Worm (Caenorhabditis elegans) whole organism, late embryonic: Measurements from ENCODE around the gene F54F2.14.

Source experiments
- C38D4.7 ChIP-seq: fragments of 200-800 bp; sonication (Bioruptor generic); optimal IDR thresholded peaks from 2 replicates; lab custom pipeline; 2018; ENCODE audit warnings: mild to moderate bottlenecking, missing genetic modification characterization, moderate library complexity, missing compliant biosample characterization
- K09A11.1 ChIP-seq: sonication (generic microtip); optimal IDR thresholded peaks from 2 replicates; lab custom pipeline; 2017; ENCODE audit warnings: antibody characterized with exemption, mild to moderate bottlenecking, missing genetic modification characterization, missing compliant biosample characterization; ENCODE audit not compliant: insufficient read depth
- T23F11.4 ChIP-seq: fragments of 200-800 bp; sonication (Bioruptor generic); optimal IDR thresholded peaks from 2 replicates; lab custom pipeline; 2018; ENCODE audit warnings: mild to moderate bottlenecking, missing genetic modification characterization, missing compliant biosample characterization
- Y22D7AL.16 ChIP-seq: sonication (generic microtip); optimal IDR thresholded peaks from 2 replicates; lab custom pipeline; 2016; ENCODE audit warnings: missing genetic modification characterization, missing compliant biosample characterization
- ceh-18 ChIP-seq: sonication (generic microtip); optimal IDR thresholded peaks from 2 replicates; lab custom pipeline; 2016; ENCODE audit warnings: missing genetic modification characterization, missing compliant biosample characterization
- ceh-2 ChIP-seq: sonication (generic microtip); optimal IDR thresholded peaks from 2 replicates; lab custom pipeline; 2016; ENCODE audit warnings: missing genotype, missing genetic modification characterization, missing compliant biosample characterization
- ceh-30 ChIP-seq: fragments of 150-350 bp; optimal IDR thresholded peaks from 2 replicates; lab custom pipeline; 2014; ENCODE audit warnings: missing biosample characterization, missing genetic modification characterization
- ceh-34 ChIP-seq: sonication (generic microtip); optimal IDR thresholded peaks from 2 replicates; lab custom pipeline; 2016; ENCODE audit warnings: mild to moderate bottlenecking, missing genetic modification characterization, missing compliant biosample characterization
- ceh-45 ChIP-seq: fragments of 200-800 bp; sonication (Bioruptor generic); IDR thresholded peaks from 2 replicates; pipeline ENCODE4 v1.3.6; 2022; ENCODE audit warnings: missing genetic modification reagents, missing genetic modification characterization, missing compliant biosample characterization
- ceh-48 ChIP-seq: sonication (generic microtip); optimal IDR thresholded peaks from 2 replicates; lab custom pipeline; 2016; ENCODE audit warnings: missing genetic modification characterization, inconsistent platforms, missing compliant biosample characterization
- ceh-6 ChIP-seq: fragments of 200-800 bp; sonication (Bioruptor generic); optimal IDR thresholded peaks from 2 replicates; lab custom pipeline; 2018; ENCODE audit warnings: mild to moderate bottlenecking, missing genetic modification characterization, missing compliant biosample characterization
- ceh-9 ChIP-seq: sonication (generic microtip); optimal IDR thresholded peaks from 2 replicates; lab custom pipeline; 2016; ENCODE audit warnings: mild to moderate bottlenecking, missing genetic modification characterization, inconsistent platforms, missing compliant biosample characterization
- dmd-4 ChIP-seq: sonication (generic microtip); optimal IDR thresholded peaks from 2 replicates; lab custom pipeline; 2016; ENCODE audit warnings: borderline replicate concordance, missing genetic modification characterization, missing compliant biosample characterization
- dve-1 ChIP-seq: sonication (generic microtip); optimal IDR thresholded peaks from 2 replicates; lab custom pipeline; 2017; ENCODE audit warnings: antibody characterized with exemption, mild to moderate bottlenecking, missing genetic modification characterization, missing compliant biosample characterization
- elt-2 ChIP-seq: sonication (generic microtip); optimal IDR thresholded peaks from 2 replicates; lab custom pipeline; 2016; ENCODE audit warnings: missing genetic modification reagents, missing genetic modification characterization, missing compliant biosample characterization
- ets-4 ChIP-seq: sonication (generic microtip); optimal IDR thresholded peaks from 2 replicates; lab custom pipeline; 2016; ENCODE audit warnings: missing genetic modification characterization, missing compliant biosample characterization
- eyg-1 ChIP-seq: sonication (generic microtip); optimal IDR thresholded peaks from 2 replicates; lab custom pipeline; 2016; ENCODE audit warnings: missing genotype, missing genetic modification characterization, missing compliant biosample characterization
- fkh-10 ChIP-seq: fragments of 150-350 bp; optimal IDR thresholded peaks from 2 replicates; lab custom pipeline; 2014; ENCODE audit warnings: missing biosample characterization, missing genetic modification reagents, missing genetic modification characterization
- fkh-6 ChIP-seq: sonication (generic microtip); optimal IDR thresholded peaks from 2 replicates; lab custom pipeline; 2016; ENCODE audit warnings: missing genetic modification characterization, missing compliant biosample characterization
- gmeb-2 ChIP-seq: sonication (generic microtip); optimal IDR thresholded peaks from 2 replicates; lab custom pipeline; 2016; ENCODE audit warnings: missing genetic modification characterization, inconsistent platforms, missing compliant biosample characterization
- hlh-15 ChIP-seq: sonication (generic microtip); optimal IDR thresholded peaks from 2 replicates; lab custom pipeline; 2016; ENCODE audit warnings: missing genetic modification characterization, missing compliant biosample characterization
- hlh-30 ChIP-seq: sonication (generic microtip); optimal IDR thresholded peaks from 2 replicates; lab custom pipeline; 2017; ENCODE audit warnings: antibody characterized with exemption, missing genetic modification characterization, missing compliant biosample characterization; ENCODE audit not compliant: insufficient read depth
- hlh-6 ChIP-seq: sonication (generic microtip); optimal IDR thresholded peaks from 2 replicates; lab custom pipeline; 2016; ENCODE audit warnings: missing genotype, missing genetic modification characterization, missing compliant biosample characterization
- lin-11 ChIP-seq: fragments of 200-800 bp; sonication (Bioruptor generic); optimal IDR thresholded peaks from 2 replicates; lab custom pipeline; 2018; ENCODE audit warnings: mild to moderate bottlenecking, missing genetic modification characterization, missing compliant biosample characterization
- madf-2 ChIP-seq: sonication (generic microtip); optimal IDR thresholded peaks from 2 replicates; lab custom pipeline; 2017; ENCODE audit warnings: missing genetic modification characterization, missing compliant biosample characterization
- mec-3 ChIP-seq: sonication (generic microtip); optimal IDR thresholded peaks from 2 replicates; lab custom pipeline; 2016; ENCODE audit warnings: borderline replicate concordance, missing genetic modification characterization, missing compliant biosample characterization
- nfya-1 ChIP-seq: sonication (generic microtip); optimal IDR thresholded peaks from 2 replicates; lab custom pipeline; 2017; ENCODE audit warnings: missing genetic modification characterization, mild to moderate bottlenecking, missing compliant biosample characterization, antibody characterized with exemption, moderate library complexity
- nhr-232 ChIP-seq: sonication (generic microtip); optimal IDR thresholded peaks from 2 replicates; lab custom pipeline; 2016; ENCODE audit warnings: missing genetic modification characterization, missing compliant biosample characterization
- npax-4 ChIP-seq: sonication (generic microtip); optimal IDR thresholded peaks from 2 replicates; lab custom pipeline; 2016; ENCODE audit warnings: missing genetic modification characterization, missing compliant biosample characterization
- odd-2 ChIP-seq: sonication (generic microtip); optimal IDR thresholded peaks from 2 replicates; lab custom pipeline; 2017; ENCODE audit warnings: antibody characterized with exemption, mild to moderate bottlenecking, missing genetic modification characterization, missing compliant biosample characterization
- pag-3 ChIP-seq: sonication (generic microtip); optimal IDR thresholded peaks from 2 replicates; lab custom pipeline; 2016; ENCODE audit warnings: missing compliant biosample characterization, missing genetic modification characterization, borderline replicate concordance
- pqm-1 ChIP-seq: sonication (generic microtip); optimal IDR thresholded peaks from 2 replicates; lab custom pipeline; 2016; ENCODE audit warnings: missing genetic modification characterization, missing compliant biosample characterization
- pros-1 ChIP-seq: fragments of 150-350 bp; optimal IDR thresholded peaks from 2 replicates; lab custom pipeline; 2014; ENCODE audit warnings: missing biosample characterization, missing genetic modification reagents, missing genetic modification characterization
- ref-2 ChIP-seq: sonication (generic microtip); optimal IDR thresholded peaks from 2 replicates; lab custom pipeline; 2016; ENCODE audit warnings: missing genetic modification characterization, missing compliant biosample characterization
- rnt-1 ChIP-seq: sonication (generic microtip); optimal IDR thresholded peaks from 2 replicates; lab custom pipeline; 2016; ENCODE audit warnings: missing genetic modification characterization, missing compliant biosample characterization
- sox-4 ChIP-seq: sonication (generic microtip); optimal IDR thresholded peaks from 2 replicates; lab custom pipeline; 2017; ENCODE audit warnings: mild to moderate bottlenecking, missing genetic modification characterization, inconsistent platforms, missing compliant biosample characterization
- syd-9 ChIP-seq: sonication (generic microtip); optimal IDR thresholded peaks from 2 replicates; lab custom pipeline; 2016; ENCODE audit warnings: mild to moderate bottlenecking, missing genetic modification characterization, moderate library complexity, missing compliant biosample characterization
- tbx-2 ChIP-seq: sonication (generic microtip); optimal IDR thresholded peaks from 2 replicates; lab custom pipeline; 2016; ENCODE audit warnings: missing genetic modification characterization, missing compliant biosample characterization
- ttx-3 ChIP-seq: sonication (generic microtip); optimal IDR thresholded peaks from 2 replicates; lab custom pipeline; 2016; ENCODE audit warnings: missing genetic modification reagents, missing genetic modification characterization, missing compliant biosample characterization
- unc-3 ChIP-seq, 2 experiments: fragments of 200-800 bp in 1 of 2; sonication (Bioruptor generic) in 1 of 2; sonication (generic microtip) in 1 of 2; conservative IDR thresholded peaks in 1 of 2; optimal IDR thresholded peaks in 1 of 2; 2 replicates each; pipeline versions ENCODE4 v1.3.6 to Lab custom; 2016 to 2022; ENCODE audit warnings: missing compliant biosample characterization in 2 of 2, missing genetic modification characterization in 2 of 2, missing genetic modification reagents in 1 of 2
- unc-55 ChIP-seq: sonication (generic microtip); optimal IDR thresholded peaks from 2 replicates; lab custom pipeline; 2017; ENCODE audit warnings: missing biosample characterization, missing genetic modification reagents, missing genetic modification characterization
- zip-5 ChIP-seq: sonication (generic microtip); optimal IDR thresholded peaks from 2 replicates; lab custom pipeline; 2016; ENCODE audit warnings: missing genetic modification characterization, missing compliant biosample characterization
- ztf-16 ChIP-seq: sonication (generic microtip); optimal IDR thresholded peaks from 2 replicates; lab custom pipeline; 2017; ENCODE audit warnings: missing genetic modification characterization, missing compliant biosample characterization

Gene F54F2.14

ce11 chrIII:8767889-8768361 is 23.4 kb upstream of the F54F2.14 start, which contains the start of gene mtss-1 (continued):
- TF ChIP-seq fkh-10 (GFP tag; lab: Kevin White, UChicago) (peak; percentile 2), madf-2 (peak; percentile 64), syd-9 (peak; percentile 70), dmd-4 (tag; lab: Kevin White, UChicago) (no peak), K09A11.1 (tag; lab: Kevin White, UChicago) (peak; percentile 77), ceh-6 (GFP tag; lab: Kevin White, UChicago) (peak; percentile 67), pqm-1 (tag; lab: Kevin White, UChicago) (no peak), C38D4.7 (GFP tag; lab: Kevin White, UChicago) (peak; percentile 71), ets-4 (tag; lab: Kevin White, UChicago) (peak; percentile 1), unc-3 (GFP tag; conservative IDR thresholded peaks at IDR 0.05; lab: Robert Waterston, UW) (peak; percentile 40; the same call in 1 of the 2 replicates), unc-3 (tag; optimal IDR thresholded peaks at IDR 0.05; lab: Kevin White, UChicago) (peak; percentile 56), fkh-6 (tag; lab: Kevin White, UChicago) (peak; percentile 70), npax-4 (tag; lab: Kevin White, UChicago) (peak; percentile 67), ttx-3 (tag; lab: Kevin White, UChicago) (peak; percentile 89), ceh-9 (tag; lab: Kevin White, UChicago) (no peak), ceh-30 (tag; lab: Kevin White, UChicago) (no peak), tbx-2 (tag; lab: Kevin White, UChicago) (peak; percentile 72), dve-1 (tag; lab: Kevin White, UChicago) (no peak), mec-3 (no peak), hlh-6 (peak; percentile 45), T23F11.4 (peak; percentile 73), unc-55 (no peak)

ce11 chrIII:8769253-8769652 is 22.1 kb upstream of the F54F2.14 start, which contains the start of gene K02D10.1:
K02D10.1 (plus strand) TSS chrIII:8769536.
- TF ChIP-seq nhr-232 (tag; lab: Kevin White, UChicago) (no peak), ceh-18 (tag; lab: Kevin White, UChicago) (no peak), odd-2 (tag; lab: Kevin White, UChicago) (no peak), eyg-1 (tag; lab: Kevin White, UChicago) (no peak), sox-4 (tag; lab: Kevin White, UChicago) (no peak), ceh-9 (tag; lab: Kevin White, UChicago) (no peak), pros-1 (tag; lab: Kevin White, UChicago) (no peak), ceh-2 (tag; lab: Kevin White, UChicago) (no peak), hlh-30 (tag; lab: Kevin White, UChicago) (no peak), Y22D7AL.16 (tag; lab: Kevin White, UChicago) (no peak), rnt-1 (no peak), ceh-48 (tag; lab: Kevin White, UChicago) (no peak), elt-2 (tag; lab: Kevin White, UChicago) (no peak), ceh-6 (GFP tag; lab: Kevin White, UChicago) (no peak), unc-55 (no peak), ceh-34 (no peak), lin-11 (tag; lab: Kevin White, UChicago) (no peak), nfya-1 (no peak), zip-5 (tag; lab: Kevin White, UChicago) (no peak), tbx-2 (tag; lab: Kevin White, UChicago) (no peak)
- TF ChIP-seq, all 69 proteins: peak for 0

- TF ChIP-seq tbx-2 (tag; lab: Kevin White, UChicago) (no peak), fkh-10 (GFP tag; lab: Kevin White, UChicago) (no peak), hlh-15 (tag; lab: Kevin White, UChicago) (no peak), ceh-45 (no peak), odd-2 (tag; lab: Kevin White, UChicago) (no peak), ztf-16 (tag; lab: Kevin White, UChicago) (no peak), gmeb-2 (no peak), ceh-9 (tag; lab: Kevin White, UChicago) (no peak), unc-3 (GFP tag; conservative IDR thresholded peaks at IDR 0.05; lab: Robert Waterston, UW) (no peak), unc-3 (tag; optimal IDR thresholded peaks at IDR 0.05; lab: Kevin White, UChicago) (no peak), pag-3 (no peak), nhr-232 (tag; lab: Kevin White, UChicago) (no peak), dmd-4 (tag; lab: Kevin White, UChicago) (no peak), ceh-18 (tag; lab: Kevin White, UChicago) (no peak), ceh-6 (GFP tag; lab: Kevin White, UChicago) (no peak), ref-2 (tag; lab: Kevin White, UChicago) (no peak), C38D4.7 (GFP tag; lab: Kevin White, UChicago) (no peak), npax-4 (tag; lab: Kevin White, UChicago) (no peak), T23F11.4 (no peak)
Measured at ce11 chrIII:8770243-8770642, 21.1 kb upstream of the F54F2.14 start.
